Fruit fly (Drosophila melanogaster) whole organism, pupa: ENCODE data around the gene CG6769.

Source experiments
- CG10348 ChIP-seq: fragments of 200-800 bp; sonication (Bioruptor generic); IDR thresholded peaks from 2 replicates; pipeline ENCODE4 v1.3.6; 2022; ENCODE audit warnings: missing biosample characterization, missing genetic modification characterization
- CG12605 ChIP-seq: fragments of 200-800 bp; sonication (Bioruptor generic); IDR thresholded peaks from 2 replicates; pipeline ENCODE4 v1.3.6; 2022; ENCODE audit warnings: missing biosample characterization, missing genetic modification characterization
- CG13204 ChIP-seq: fragments of 200-800 bp; sonication (Bioruptor generic); optimal IDR thresholded peaks from 2 replicates; lab custom pipeline; 2018; ENCODE audit warnings: missing biosample characterization, mild to moderate bottlenecking, missing genetic modification characterization, moderate library complexity
- CG14655 ChIP-seq: fragments of 200-800 bp; sonication (Bioruptor generic); optimal IDR thresholded peaks from 3 replicates; lab custom pipeline; 2017; ENCODE audit warnings: mild to moderate bottlenecking, missing biosample characterization, missing genetic modification reagents, missing genetic modification characterization
- CG15710 ChIP-seq: fragments of 200-800 bp; sonication (Bioruptor generic); optimal IDR thresholded peaks from 2 replicates; lab custom pipeline; 2018; ENCODE audit warnings: missing biosample characterization, mild to moderate bottlenecking, missing genetic modification characterization, moderate library complexity
- CG17806 ChIP-seq: fragments of 200-800 bp; sonication (Bioruptor generic); optimal IDR thresholded peaks from 2 replicates; lab custom pipeline; 2018; ENCODE audit warnings: missing biosample characterization, mild to moderate bottlenecking, missing genetic modification characterization, moderate library complexity
- CG32121 ChIP-seq: fragments of 200-800 bp; sonication (Bioruptor generic); IDR thresholded peaks from 2 replicates; pipeline ENCODE4 v1.3.6; 2022; ENCODE audit warnings: missing biosample characterization, missing genetic modification characterization
- CG34367 ChIP-seq: fragments of 200-800 bp; sonication (Bioruptor generic); optimal IDR thresholded peaks from 2 replicates; lab custom pipeline; 2018; ENCODE audit warnings: missing biosample characterization, mild to moderate bottlenecking, missing genetic modification characterization
- CG4496 ChIP-seq: fragments of 200-800 bp; sonication (Bioruptor generic); IDR thresholded peaks from 3 replicates; pipeline ENCODE4 v1.3.6; 2022; ENCODE audit warnings: missing biosample characterization, missing genetic modification characterization
- CG8159 ChIP-seq: fragments of 200-800 bp; sonication (Bioruptor generic); optimal IDR thresholded peaks from 3 replicates; lab custom pipeline; 2018; ENCODE audit warnings: missing biosample characterization, mild to moderate bottlenecking, missing genetic modification characterization, moderate library complexity
- CG8301 ChIP-seq: fragments of 200-800 bp; sonication (Bioruptor generic); optimal IDR thresholded peaks from 2 replicates; lab custom pipeline; 2018; ENCODE audit warnings: missing biosample characterization, mild to moderate bottlenecking, missing genetic modification characterization
- CG9948 ChIP-seq: fragments of 200-800 bp; sonication (Bioruptor generic); optimal IDR thresholded peaks from 2 replicates; lab custom pipeline; 2018; ENCODE audit warnings: missing biosample characterization, mild to moderate bottlenecking, missing genetic modification characterization, moderate library complexity
- D1 ChIP-seq: fragments of 200-800 bp; sonication (Bioruptor generic); optimal IDR thresholded peaks from 2 replicates; lab custom pipeline; 2018; ENCODE audit warnings: missing biosample characterization, mild to moderate bottlenecking, missing genetic modification characterization, moderate library complexity
- EcR ChIP-seq: fragments of 200-800 bp; sonication (Bioruptor generic); optimal IDR thresholded peaks from 3 replicates; lab custom pipeline; 2019; ENCODE audit warnings: missing biosample characterization, missing genetic modification characterization, mild to moderate bottlenecking, moderate library complexity, missing genetic modification reagents
- Ets98B ChIP-seq: fragments of 200-800 bp; sonication (Bioruptor generic); IDR thresholded peaks from 2 replicates; pipeline ENCODE4 v1.3.6; 2022; ENCODE audit warnings: missing biosample characterization, missing genetic modification characterization
- Pif1A ChIP-seq: fragments of 200-800 bp; sonication (Bioruptor generic); optimal IDR thresholded peaks from 3 replicates; lab custom pipeline; 2016; ENCODE audit warnings: missing biosample characterization, missing genetic modification characterization
- Pif1B ChIP-seq: fragments of 200-800 bp; sonication (Bioruptor generic); optimal IDR thresholded peaks from 3 replicates; lab custom pipeline; 2016; ENCODE audit warnings: missing biosample characterization, missing genetic modification characterization
- Snoo ChIP-seq: fragments of 200-800 bp; sonication (Bioruptor generic); optimal IDR thresholded peaks from 3 replicates; lab custom pipeline; 2017; ENCODE audit warnings: missing biosample characterization, mild to moderate bottlenecking, missing genetic modification characterization, inconsistent platforms
- fd96Ca ChIP-seq: fragments of 200-800 bp; sonication (Bioruptor generic); IDR thresholded peaks from 3 replicates; pipeline ENCODE4 v1.3.6; 2022; ENCODE audit warnings: missing biosample characterization, missing genetic modification characterization
- gl ChIP-seq: fragments of 200-800 bp; sonication (Bioruptor generic); optimal IDR thresholded peaks from 2 replicates; lab custom pipeline; 2018; ENCODE audit warnings: missing biosample characterization, mild to moderate bottlenecking, missing genetic modification characterization
- rn ChIP-seq: fragments of 200-800 bp; sonication (Bioruptor generic); IDR thresholded peaks from 2 replicates; pipeline ENCODE4 v1.3.6; 2022; ENCODE audit warnings: missing biosample characterization, missing genetic modification characterization

Gene CG6769

DNA sequence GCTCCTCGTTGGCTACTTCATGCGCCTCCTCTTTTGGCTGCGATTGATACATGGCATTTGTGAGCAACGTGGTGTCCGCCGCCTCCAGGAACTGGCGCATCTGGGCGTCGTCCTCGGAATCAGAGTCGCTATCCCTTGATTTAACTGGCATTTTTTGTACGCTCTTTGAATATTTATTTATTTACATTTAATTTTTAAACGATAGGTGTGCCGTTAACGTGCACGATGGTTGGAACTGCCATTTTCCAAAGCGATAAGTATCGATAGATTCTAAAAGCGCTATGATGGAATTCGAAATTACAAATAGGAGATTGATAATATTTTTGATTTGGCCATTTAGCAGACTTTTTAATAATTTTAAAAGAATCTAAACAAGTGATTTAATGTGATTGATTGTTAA lies 8.3 kb upstream of the CG6769 start, which contains the start of gene CG32554:
Gene CG32554, minus strand, starts transcription at position 229 of the 400 bp plus-strand sequence.
- no peak for TF ChIP-seq Pif1A
- no peak for TF ChIP-seq CG8301 (tag; lab: Kevin White, UChicago)
- TF ChIP-seq CG34367 (tag; lab: Kevin White, UChicago) = no peak
- no peak for TF ChIP-seq D1
- TF ChIP-seq CG8159 (tag; lab: Kevin White, UChicago) = no peak
- no peak for TF ChIP-seq CG12605 (GFP tag; lab: Robert Waterston, UW)
- no peak for TF ChIP-seq Ets98B (GFP tag; lab: Robert Waterston, UW)
- TF ChIP-seq CG4496 (GFP tag; lab: Robert Waterston, UW) = no peak
- no peak for TF ChIP-seq CG13204 (GFP tag; lab: Kevin White, UChicago)
- no peak for TF ChIP-seq rn
- TF ChIP-seq CG14655 (GFP tag; lab: Kevin White, UChicago) = no peak
- no peak for TF ChIP-seq CG9948 (tag; lab: Kevin White, UChicago)
- no peak for TF ChIP-seq EcR (GFP tag; lab: Kevin White, UChicago)
- no peak for TF ChIP-seq Pif1B
- TF ChIP-seq CG32121 (GFP tag; lab: Robert Waterston, UW) = no peak
- no peak for TF ChIP-seq CG10348
- TF ChIP-seq gl (tag; lab: Kevin White, UChicago) = no peak
- TF ChIP-seq Snoo (tag; lab: Kevin White, UChicago) = no peak
- TF ChIP-seq CG17806 = no peak
- no peak for TF ChIP-seq CG15710

dm6 chrX:17856029-17856428 lies 4.8 kb upstream of the CG6769 start, which contains the start of gene Mco4:
Mco4 (minus strand) TSS chrX:17856129.
- TF ChIP-seq CG8159 (tag; lab: Kevin White, UChicago) (no peak), CG15710 (no peak), Pif1A (no peak), CG4496 (GFP tag; lab: Robert Waterston, UW) (no peak), fd96Ca (GFP tag; lab: Robert Waterston, UW) (no peak)

DNA sequence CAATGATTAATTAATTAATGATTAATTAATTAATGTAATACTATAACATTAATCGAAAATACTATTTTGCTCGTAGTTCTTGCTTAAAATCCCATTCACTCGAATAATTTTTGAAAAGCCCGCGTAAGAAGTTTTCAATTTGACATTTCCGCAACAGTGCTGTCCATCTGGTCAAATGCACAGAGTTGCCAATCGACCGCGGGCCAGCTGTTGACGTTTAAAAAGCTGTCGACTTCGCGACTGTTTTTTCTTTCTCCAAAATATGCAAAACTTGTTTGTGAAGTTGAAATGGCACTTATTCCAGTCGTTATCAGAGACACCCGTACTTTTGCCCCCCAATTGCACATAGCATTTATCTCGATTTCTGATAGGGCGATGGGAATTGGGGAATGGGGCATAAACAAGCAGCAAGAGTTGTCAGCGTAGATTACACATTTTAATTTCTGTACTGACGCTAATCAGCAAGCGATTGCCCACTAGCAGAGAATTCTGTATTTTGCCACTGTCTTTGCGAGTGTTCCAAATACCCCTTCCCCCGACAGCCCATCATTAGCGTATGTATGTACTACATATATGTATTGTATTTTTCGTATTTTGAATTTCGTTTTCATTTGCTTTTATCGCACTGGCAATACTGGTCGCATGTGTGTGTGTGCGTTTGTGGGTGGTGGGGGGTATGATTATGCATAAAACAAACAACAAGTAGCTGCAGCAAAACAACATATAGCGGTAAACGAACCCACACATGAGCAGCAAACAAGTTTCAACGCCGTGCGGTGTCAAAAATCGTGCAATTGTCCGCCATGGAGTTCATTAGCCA lies 4.1 kb upstream of the CG6769 start, which contains the start of gene Srx:
Gene Srx, plus strand, starts transcription at position 517 of the 820 bp plus-strand sequence.
- TF ChIP-seq CG8159 (tag; lab: Kevin White, UChicago) = peak; percentile 20
- no peak for TF ChIP-seq gl (tag; lab: Kevin White, UChicago)
- no peak for TF ChIP-seq CG14655 (GFP tag; lab: Kevin White, UChicago)
- no peak for TF ChIP-seq CG12605 (GFP tag; lab: Robert Waterston, UW)
- peak; percentile 36; the same call in 1 of the 3 replicates for TF ChIP-seq fd96Ca (GFP tag; lab: Robert Waterston, UW)
- TF ChIP-seq EcR (GFP tag; lab: Kevin White, UChicago) = peak; percentile 56
- TF ChIP-seq CG34367 (tag; lab: Kevin White, UChicago) = peak; percentile 1
- TF ChIP-seq CG4496 (GFP tag; lab: Robert Waterston, UW) = peak; percentile 65; the same call in 1 of the 3 replicates
- TF ChIP-seq Ets98B (GFP tag; lab: Robert Waterston, UW) = peak; percentile 37; the same call in 1 of the 2 replicates
- peak; percentile 23 for TF ChIP-seq CG15710
- TF ChIP-seq CG9948 (tag; lab: Kevin White, UChicago) = peak; percentile 1
- peak; percentile 35; the same call in 1 of the 2 replicates for TF ChIP-seq CG32121 (GFP tag; lab: Robert Waterston, UW)
- no peak for TF ChIP-seq Pif1B
- no peak for TF ChIP-seq Pif1A
- TF ChIP-seq Snoo (tag; lab: Kevin White, UChicago) = no peak

DNA sequence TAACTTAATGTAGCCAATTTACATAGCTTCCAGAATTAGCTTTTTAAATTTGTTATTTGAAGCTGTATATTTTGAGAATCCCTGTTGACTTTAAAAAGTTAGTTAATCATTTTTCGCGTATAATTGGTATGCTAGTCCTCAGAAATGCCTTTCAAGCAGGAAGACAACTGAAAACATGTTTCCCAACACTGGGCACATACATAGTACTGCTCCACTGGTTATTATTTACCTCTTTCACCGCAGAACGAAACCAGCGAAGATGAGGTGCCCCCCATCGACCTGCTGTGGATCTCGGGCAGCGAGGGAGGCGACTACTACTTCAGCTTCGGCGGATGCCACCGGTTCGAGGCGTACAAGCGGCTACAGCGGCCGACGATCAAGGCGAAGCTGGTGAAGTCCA lies 3.0 kb upstream of the CG6769 start:
- TF ChIP-seq Pif1A (no peak), rn (no peak), CG8159 (tag; lab: Kevin White, UChicago) (no peak), D1 (no peak), CG12605 (GFP tag; lab: Robert Waterston, UW) (no peak)

dm6 chrX:17865103-17865502 lies 4.3 kb downstream of the CG6769 start:
- no peak for TF ChIP-seq EcR (GFP tag; lab: Kevin White, UChicago)
- no peak for TF ChIP-seq CG14655 (GFP tag; lab: Kevin White, UChicago)
- TF ChIP-seq CG13204 (GFP tag; lab: Kevin White, UChicago) = no peak
- no peak for TF ChIP-seq gl (tag; lab: Kevin White, UChicago)
- no peak for TF ChIP-seq Pif1A
- no peak for TF ChIP-seq CG17806
- TF ChIP-seq fd96Ca (GFP tag; lab: Robert Waterston, UW) = no peak
- TF ChIP-seq CG32121 (GFP tag; lab: Robert Waterston, UW) = no peak
- no peak for TF ChIP-seq Ets98B (GFP tag; lab: Robert Waterston, UW)
- no peak for TF ChIP-seq Snoo (tag; lab: Kevin White, UChicago)
- TF ChIP-seq CG4496 (GFP tag; lab: Robert Waterston, UW) = no peak
- TF ChIP-seq Pif1B = no peak
- TF ChIP-seq CG9948 (tag; lab: Kevin White, UChicago) = no peak
